Fruit fly (Drosophila melanogaster): Measurements from ENCODE around the gene CG14983.

The CG14983 gene

dm6 chr3L:3898978-3899377 is 50.1 kb downstream of the CG14983 start, which contains the start of gene Ccz1 (continued):
- TF ChIP-seq CG14710 (tag; optimal IDR thresholded peaks at IDR 0.05): peak; percentile 65
- TF ChIP-seq emc (GFP tag; optimal IDR thresholded peaks at IDR 0.05): peak; percentile 49
- peak; percentile 36 for TF ChIP-seq Six4 (GFP tag; optimal IDR thresholded peaks at IDR 0.05)
- peak; percentile 37 for TF ChIP-seq CG6813 (GFP tag; optimal IDR thresholded peaks at IDR 0.05)
- TF ChIP-seq tll (GFP tag; optimal IDR thresholded peaks at IDR 0.05): no peak
- no peak for TF ChIP-seq CG6654 (GFP tag; optimal IDR thresholded peaks at IDR 0.05)
- TF ChIP-seq CG1024 (GFP tag; IDR thresholded peaks at IDR 0.05): no peak
- TF ChIP-seq dpn (GFP tag; optimal IDR thresholded peaks at IDR 0.05): peak; percentile 33 to 77
- no peak for TF ChIP-seq Dll (GFP tag; IDR thresholded peaks at IDR 0.05; ENCODE audit: partially characterized antibody)
- peak; percentile 64 for TF ChIP-seq CG13624 (GFP tag; optimal IDR thresholded peaks at IDR 0.05)
- TF ChIP-seq sr (GFP tag; IDR thresholded peaks at IDR 0.05): no peak
- peak; percentile 41 for TF ChIP-seq Dp (GFP tag; optimal IDR thresholded peaks at IDR 0.05)
- peak; percentile 51 for TF ChIP-seq CG7839 (tag; optimal IDR thresholded peaks at IDR 0.05)
- no peak for TF ChIP-seq kah (GFP tag; optimal IDR thresholded peaks at IDR 0.05)
- TF ChIP-seq hkb (optimal IDR thresholded peaks at IDR 0.05): no peak
- no peak for TF ChIP-seq hkb (GFP tag; IDR thresholded peaks at IDR 0.05)
- peak; percentile 39 for TF ChIP-seq twi (tag; optimal IDR thresholded peaks at IDR 0.05)
- TF ChIP-seq CG1792 (GFP tag; optimal IDR thresholded peaks at IDR 0.05): peak; percentile 60
- peak; percentile 69 for TF ChIP-seq lbe (GFP tag; optimal IDR thresholded peaks at IDR 0.05)
- no peak for TF ChIP-seq E2f2 (GFP tag; IDR thresholded peaks at IDR 0.05)
- peak; percentile 63 for TF ChIP-seq CG15269 (tag; optimal IDR thresholded peaks at IDR 0.05)
- TF ChIP-seq Stat92E (GFP tag; optimal IDR thresholded peaks at IDR 0.05): no peak
- peak; percentile 74 for TF ChIP-seq Mad (GFP tag; optimal IDR thresholded peaks at IDR 0.05)
- peak; percentile 56 for TF ChIP-seq Dip3 (GFP tag; optimal IDR thresholded peaks at IDR 0.05)
- peak; percentile 61 for TF ChIP-seq lilli (GFP tag; optimal IDR thresholded peaks at IDR 0.05)
- no peak for TF ChIP-seq CG10321 (GFP tag; IDR thresholded peaks at IDR 0.05)
- peak; percentile 53 for TF ChIP-seq CG12236 (GFP tag; optimal IDR thresholded peaks at IDR 0.05)
- TF ChIP-seq ro (GFP tag; IDR thresholded peaks at IDR 0.05): no peak
- peak; percentile 45 for TF ChIP-seq dmrt99B (tag; optimal IDR thresholded peaks at IDR 0.05)
- TF ChIP-seq Ptx1 (GFP tag; IDR thresholded peaks at IDR 0.05): no peak
- no peak for TF ChIP-seq Rfx (GFP tag; IDR thresholded peaks at IDR 0.05)
- no peak for TF ChIP-seq cas (GFP tag; IDR thresholded peaks at IDR 0.05)
- no peak for TF ChIP-seq CG31224 (GFP tag; IDR thresholded peaks at IDR 0.05)
- TF ChIP-seq CG10431 (GFP tag; optimal IDR thresholded peaks at IDR 0.05): peak; percentile 38
- peak in 1 of 2 experiments; percentile 32 for TF ChIP-seq crp (GFP tag; optimal IDR thresholded peaks at IDR 0.05)
- TF ChIP-seq Blimp-1 (GFP tag; optimal IDR thresholded peaks at IDR 0.05): peak; percentile 57
- TF ChIP-seq so (GFP tag; IDR thresholded peaks at IDR 0.05): no peak
- no peak for TF ChIP-seq CG16779 (GFP tag; IDR thresholded peaks at IDR 0.05)
- TF ChIP-seq Vsx1 (GFP tag; optimal IDR thresholded peaks at IDR 0.05): peak; percentile 30
- TF ChIP-seq nerfin-1 (tag; optimal IDR thresholded peaks at IDR 0.05): peak; percentile 47
- no peak for TF ChIP-seq CG2129 (GFP tag; IDR thresholded peaks at IDR 0.05; ENCODE audit: partially characterized antibody)
- TF ChIP-seq gce (GFP tag; IDR thresholded peaks at IDR 0.05): no peak
- TF ChIP-seq corto (GFP tag; optimal IDR thresholded peaks at IDR 0.05): no peak
- no peak for TF ChIP-seq esg (GFP tag; conservative IDR thresholded peaks at IDR 0.05)
- TF ChIP-seq CG10366 (GFP tag; IDR thresholded peaks at IDR 0.05): no peak
- TF ChIP-seq CG16815 (GFP tag; optimal IDR thresholded peaks at IDR 0.05): peak; percentile 5
- peak; percentile 81 for TF ChIP-seq tio (GFP tag; optimal IDR thresholded peaks at IDR 0.05)
- TF ChIP-seq CG6254 (GFP tag; optimal IDR thresholded peaks at IDR 0.05): no peak
- peak; percentile 26 for TF ChIP-seq crc (GFP tag; optimal IDR thresholded peaks at IDR 0.05)
- TF ChIP-seq dan (GFP tag; IDR thresholded peaks at IDR 0.05): no peak
- no peak for TF ChIP-seq Dref (GFP tag; IDR thresholded peaks at IDR 0.05)
